Fruit fly (Drosophila melanogaster): Measurements from ENCODE around the gene Amt.

The Amt gene

DNA sequence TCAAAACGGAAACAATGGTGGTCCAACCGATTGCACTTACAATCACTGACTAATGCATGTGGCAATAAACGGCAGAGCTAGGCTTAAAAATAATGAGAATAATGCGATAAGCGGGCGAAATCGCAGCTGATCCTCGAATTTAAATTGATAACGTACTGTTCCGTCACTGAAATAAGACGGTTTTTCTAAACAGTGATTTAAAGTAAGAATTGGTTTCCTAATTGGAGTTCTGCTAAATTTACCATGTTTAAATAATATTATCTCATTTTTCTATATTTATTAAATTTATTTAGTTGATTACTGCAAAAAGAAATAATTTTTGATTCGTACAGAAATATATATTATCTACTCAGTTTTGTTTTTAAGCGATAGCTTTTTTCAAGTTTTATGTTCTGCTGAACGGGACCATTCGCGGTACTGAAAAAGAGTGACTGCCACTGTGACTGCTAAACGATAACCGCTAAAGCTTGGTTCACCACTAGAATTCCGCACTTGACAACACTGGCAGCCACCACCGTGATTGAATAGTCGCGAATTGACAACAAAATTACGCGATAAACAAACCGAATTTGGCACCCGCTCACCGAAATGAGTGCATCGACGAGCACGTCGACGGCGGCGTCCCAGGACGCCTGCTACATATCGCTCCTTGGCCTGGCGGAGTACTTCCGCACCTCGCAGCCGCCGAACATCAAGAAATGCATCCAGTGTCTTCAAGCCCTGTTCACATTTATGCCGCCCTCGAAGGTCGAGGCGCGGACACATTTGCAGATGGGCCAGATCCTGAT lies 40.0 kb downstream of the Amt start, which contains the start of the genes Spn88Eb and Mau2 (continued):
- TF ChIP-seq YL-1 (GFP tag; optimal IDR thresholded peaks at IDR 0.05) (peak; percentile 67), chn (GFP tag; optimal IDR thresholded peaks at IDR 0.05) (peak; percentile 75), HLH4C (GFP tag; IDR thresholded peaks at IDR 0.05; ENCODE audit: partially characterized antibody) (peak; percentile 64), CG3163 (GFP tag; optimal IDR thresholded peaks at IDR 0.05) (peak; percentile 43), Oaz (GFP tag; IDR thresholded peaks at IDR 0.05) (peak; percentile 35; the same call in 1 of the 2 replicates), CG9876 (GFP tag; optimal IDR thresholded peaks at IDR 0.05) (peak; percentile 58), CG10654 (GFP tag; optimal IDR thresholded peaks at IDR 0.05) (peak; percentile 34), Xrp1 (GFP tag; IDR thresholded peaks at IDR 0.05) (peak; percentile 78), CG43689 (GFP tag; IDR thresholded peaks at IDR 0.05) (no peak), Awh (GFP tag; IDR thresholded peaks at IDR 0.05) (peak; percentile 24; the same call in 1 of the 2 replicates), crp (GFP tag; optimal IDR thresholded peaks at IDR 0.05) (peak in 1 of 2 experiments; percentile 48), CG7928 (GFP tag; optimal IDR thresholded peaks at IDR 0.05) (peak; percentile 17), Dref (GFP tag; IDR thresholded peaks at IDR 0.05) (peak; percentile 73), az2 (GFP tag; optimal IDR thresholded peaks at IDR 0.05) (peak; percentile 60), CG10147 (GFP tag; optimal IDR thresholded peaks at IDR 0.05) (no peak), BEAF-32 (GFP tag; optimal IDR thresholded peaks at IDR 0.05) (peak; percentile 82), Dbx (GFP tag; IDR thresholded peaks at IDR 0.05) (peak; percentile 82), Mes4 (GFP tag; optimal IDR thresholded peaks at IDR 0.05) (peak; percentile 14), ken (GFP tag; IDR thresholded peaks at IDR 0.05) (peak; percentile 82), Blimp-1 (GFP tag; optimal IDR thresholded peaks at IDR 0.05) (no peak), Nf-YA (GFP tag; IDR thresholded peaks at IDR 0.05) (0 out of 2 replicates have a peak, but pooled peaks have one; percentile 30), org-1 (GFP tag; optimal IDR thresholded peaks at IDR 0.05) (no peak), CG10321 (GFP tag; IDR thresholded peaks at IDR 0.05) (no peak), Ets65A (GFP tag) (peak; percentile 97), gce (GFP tag; IDR thresholded peaks at IDR 0.05) (no peak), CG34376 (GFP tag; optimal IDR thresholded peaks at IDR 0.05) (peak; percentile 70), CG6854 (GFP tag; optimal IDR thresholded peaks at IDR 0.05) (no peak), CG4282 (GFP tag; optimal IDR thresholded peaks at IDR 0.05) (peak; percentile 52), CG14667 (GFP tag; IDR thresholded peaks at IDR 0.05) (peak; percentile 82), Gug (GFP tag; IDR thresholded peaks at IDR 0.05) (peak; percentile 88), Bgb (GFP tag; IDR thresholded peaks at IDR 0.05; ENCODE audit: partially characterized antibody) (peak; percentile 79), inv (GFP tag; IDR thresholded peaks at IDR 0.05; ENCODE audit: partially characterized antibody) (peak; percentile 49; the same call in 1 of the 2 replicates), ac (GFP tag; optimal IDR thresholded peaks at IDR 0.05) (no peak), unpg (GFP tag; optimal IDR thresholded peaks at IDR 0.05) (no peak), wdn (GFP tag; IDR thresholded peaks at IDR 0.05) (peak; percentile 76), CG1792 (GFP tag; optimal IDR thresholded peaks at IDR 0.05) (no peak), CG2199 (GFP tag; IDR thresholded peaks at IDR 0.05) (0 out of 3 replicates have a peak, but pooled peaks have one; percentile 40), yki (optimal IDR thresholded peaks at IDR 0.05) (no peak), CG3726 (GFP tag; IDR thresholded peaks at IDR 0.05) (peak; percentile 52; the same call in 1 of the 3 replicates), fru (optimal IDR thresholded peaks at IDR 0.05) (no peak), ato (GFP tag; IDR thresholded peaks at IDR 0.05; ENCODE audit: partially characterized antibody) (peak; percentile 23; the same call in 1 of the 2 replicates), CG42726 (GFP tag; IDR thresholded peaks at IDR 0.05; ENCODE audit: partially characterized antibody) (peak; percentile 67), zen2 (GFP tag; IDR thresholded peaks at IDR 0.05; ENCODE audit: partially characterized antibody) (no peak; the same call in 2 of the 3 replicates), fu2 (GFP tag; optimal IDR thresholded peaks at IDR 0.05) (peak; percentile 52), CG12219 (GFP tag; optimal IDR thresholded peaks at IDR 0.05) (no peak), Optix (GFP tag; IDR thresholded peaks at IDR 0.05) (0 out of 3 replicates have a peak, but pooled peaks have one; percentile 32), E2f2 (GFP tag; IDR thresholded peaks at IDR 0.05) (peak; percentile 47; the same call in 1 of the 2 replicates), Scr (GFP tag; IDR thresholded peaks at IDR 0.05; ENCODE audit: partially characterized antibody) (peak; percentile 77), CG10267 (tag; optimal IDR thresholded peaks at IDR 0.05) (peak; percentile 94)

Data from whole organism, embryonic.